Fruit fly (Drosophila melanogaster) whole organism, embryonic: ENCODE results near the gene Rad9.

ENCODE experiments used
- Bgb ChIP-seq: fragments of 200-800 bp; sonication (Bioruptor generic); IDR thresholded peaks from 2 replicates; pipeline ENCODE4 v1.3.6; 2022; ENCODE audit warnings: missing biosample characterization, missing genetic modification characterization; ENCODE audit not compliant: partially characterized antibody
- Bteb2 ChIP-seq: fragments of 200-800 bp; sonication (Bioruptor generic); optimal IDR thresholded peaks from 2 replicates; lab custom pipeline; 2016; ENCODE audit warnings: missing biosample characterization, missing genetic modification characterization
- CG10209 ChIP-seq: fragments of 200-800 bp; sonication (Bioruptor generic); optimal IDR thresholded peaks from 3 replicates; lab custom pipeline; 2017; ENCODE audit warnings: missing biosample characterization, mild to moderate bottlenecking, missing genetic modification characterization, missing genetic modification reagents
- CG10267 ChIP-seq: fragments of 200-800 bp; sonication (Bioruptor generic); optimal IDR thresholded peaks from 2 replicates; lab custom pipeline; 2018; ENCODE audit warnings: missing biosample characterization, mild to moderate bottlenecking, missing genetic modification characterization, moderate library complexity
- CG10462 ChIP-seq: fragments of 200-800 bp; sonication (Bioruptor generic); optimal IDR thresholded peaks from 2 replicates; lab custom pipeline; 2016; ENCODE audit warnings: missing biosample characterization, missing genetic modification characterization
- CG11247 ChIP-seq: fragments of 200-800 bp; sonication (Bioruptor generic); IDR thresholded peaks from 2 replicates; pipeline ENCODE4 v1.3.6; 2022; ENCODE audit warnings: missing biosample characterization, missing genetic modification characterization
- CG1233 ChIP-seq: fragments of 200-800 bp; sonication (Bioruptor generic); optimal IDR thresholded peaks from 4 replicates; lab custom pipeline; 2018; ENCODE audit warnings: missing biosample characterization, mild to moderate bottlenecking, missing genetic modification characterization
- CG13296 ChIP-seq: fragments of 200-800 bp; sonication (Bioruptor generic); optimal IDR thresholded peaks from 3 replicates; lab custom pipeline; 2018; ENCODE audit warnings: missing biosample characterization, mild to moderate bottlenecking, missing genetic modification characterization
- CG13424 ChIP-seq: fragments of 200-800 bp; sonication (Bioruptor generic); optimal IDR thresholded peaks from 2 replicates; lab custom pipeline; 2019; ENCODE audit warnings: missing biosample characterization, mild to moderate bottlenecking, missing genetic modification characterization, moderate library complexity
- CG14441 ChIP-seq: fragments of 200-800 bp; sonication (Bioruptor generic); IDR thresholded peaks from 2 replicates; pipeline ENCODE4 v1.3.6; 2022; ENCODE audit warnings: missing biosample characterization, missing genetic modification characterization
- CG15073 ChIP-seq: fragments of 200-800 bp; sonication (Bioruptor generic); optimal IDR thresholded peaks from 2 replicates; lab custom pipeline; 2016; ENCODE audit warnings: missing biosample characterization, missing genetic modification characterization
- CG15514 ChIP-seq: fragments of 200-800 bp; sonication (Bioruptor generic); optimal IDR thresholded peaks from 3 replicates; lab custom pipeline; 2017; ENCODE audit warnings: missing biosample characterization, missing genetic modification characterization, mild to moderate bottlenecking, moderate library complexity, missing genetic modification reagents
- CG1603 ChIP-seq: fragments of 200-800 bp; sonication (Bioruptor generic); optimal IDR thresholded peaks from 2 replicates; lab custom pipeline; 2019; ENCODE audit warnings: missing biosample characterization, mild to moderate bottlenecking, missing genetic modification characterization, moderate library complexity
- CG18764 ChIP-seq: fragments of 200-800 bp; sonication (Bioruptor generic); optimal IDR thresholded peaks from 3 replicates; lab custom pipeline; 2016; ENCODE audit warnings: missing biosample characterization, missing genetic modification characterization
- CG2116 ChIP-seq: fragments of 200-800 bp; sonication (Bioruptor generic); optimal IDR thresholded peaks from 3 replicates; lab custom pipeline; 2018; ENCODE audit warnings: missing biosample characterization, mild to moderate bottlenecking, missing genetic modification characterization
- CG4282 ChIP-seq: fragments of 200-800 bp; sonication (Bioruptor generic); optimal IDR thresholded peaks from 2 replicates; lab custom pipeline; 2016; ENCODE audit warnings: missing biosample characterization, missing genetic modification characterization
- CG43689 ChIP-seq: fragments of 200-800 bp; sonication (Bioruptor generic); IDR thresholded peaks from 2 replicates; pipeline ENCODE4 v1.3.6; 2022; ENCODE audit warnings: missing biosample characterization, missing genetic modification characterization
- CG4404 ChIP-seq: fragments of 200-800 bp; sonication (Bioruptor generic); IDR thresholded peaks from 2 replicates; pipeline ENCODE4 v1.3.6; 2022; ENCODE audit warnings: missing biosample characterization, missing genetic modification characterization
- CG8290 ChIP-seq, 3 experiments: fragments of 200-800 bp; sonication (Bioruptor generic); optimal IDR thresholded peaks; 2 replicates each; lab custom pipeline; 2016 to 2019; ENCODE audit warnings: missing biosample characterization in 3 of 3, missing genetic modification characterization in 3 of 3, mild to moderate bottlenecking in 2 of 3, moderate library complexity in 1 of 3
- CG9727 ChIP-seq: fragments of 200-800 bp; sonication (Bioruptor generic); optimal IDR thresholded peaks from 3 replicates; lab custom pipeline; 2017; ENCODE audit warnings: missing biosample characterization, mild to moderate bottlenecking, missing genetic modification characterization
- CG9932 ChIP-seq: fragments of 200-800 bp; sonication (Bioruptor generic); IDR thresholded peaks from 2 replicates; pipeline ENCODE4 v1.3.6; 2022; ENCODE audit warnings: missing biosample characterization, missing genetic modification characterization
- CoRest ChIP-seq: fragments of 200-800 bp; sonication (Bioruptor generic); optimal IDR thresholded peaks from 3 replicates; lab custom pipeline; 2018; ENCODE audit warnings: missing biosample characterization, mild to moderate bottlenecking, missing genetic modification characterization, moderate library complexity
- D19A ChIP-seq: fragments of 200-800 bp; optimal IDR thresholded peaks from 3 replicates; lab custom pipeline; 2019; ENCODE audit warnings: missing biosample characterization, mild to moderate bottlenecking, missing genetic modification characterization, moderate library complexity
- Dip2 ChIP-seq: fragments of 200-800 bp; sonication (Bioruptor generic); IDR thresholded peaks from 2 replicates; pipeline ENCODE4 v1.3.6; 2022; ENCODE audit warnings: missing biosample characterization, missing genetic modification characterization
- E2f2 ChIP-seq: fragments of 200-800 bp; sonication (Bioruptor generic); IDR thresholded peaks from 2 replicates; pipeline ENCODE4 v1.3.6; 2022; ENCODE audit warnings: missing biosample characterization, missing genetic modification characterization
- Elba2 ChIP-seq: fragments of 200-800 bp; sonication (Bioruptor generic); optimal IDR thresholded peaks from 3 replicates; lab custom pipeline; 2016; ENCODE audit warnings: missing biosample characterization, missing genetic modification characterization
- Hr39 ChIP-seq: fragments of >200 bp; optimal IDR thresholded peaks from 2 replicates; lab custom pipeline; 2017
- Med ChIP-seq: fragments of 200-800 bp; sonication (Bioruptor generic); peaks from one replicate; lab custom pipeline; 2016; ENCODE audit warnings: missing biosample characterization, missing genetic modification characterization, mild to moderate bottlenecking, inconsistent platforms, moderate library complexity
- Sox100B ChIP-seq: fragments of 200-800 bp; sonication (Bioruptor generic); optimal IDR thresholded peaks from 3 replicates; lab custom pipeline; 2018; ENCODE audit warnings: missing biosample characterization, mild to moderate bottlenecking, missing genetic modification characterization
- TFAM ChIP-seq: fragments of 200-800 bp; sonication (Bioruptor generic); optimal IDR thresholded peaks from 2 replicates; lab custom pipeline; 2017; ENCODE audit warnings: missing biosample characterization, missing genetic modification characterization, inconsistent platforms
- aop ChIP-seq: fragments of 200-800 bp; sonication (Bioruptor generic); IDR thresholded peaks from 2 replicates; pipeline ENCODE4 v1.3.6; 2022; ENCODE audit warnings: missing biosample characterization, missing genetic modification characterization
- ap ChIP-seq: fragments of 200-800 bp; sonication (Bioruptor generic); IDR thresholded peaks from 2 replicates; pipeline ENCODE4 v1.3.6; 2022; ENCODE audit warnings: missing biosample characterization, missing genetic modification characterization
- bab2 ChIP-seq: fragments of 200-800 bp; sonication (Bioruptor generic); optimal IDR thresholded peaks from 2 replicates; lab custom pipeline; 2016; ENCODE audit warnings: missing biosample characterization, missing genetic modification characterization
- dm ChIP-seq: fragments of 200-800 bp; sonication (Bioruptor generic); optimal IDR thresholded peaks from 3 replicates; lab custom pipeline; 2016; ENCODE audit warnings: missing biosample characterization, missing genetic modification characterization
- dysf ChIP-seq: fragments of 200-800 bp; sonication (Bioruptor generic); IDR thresholded peaks from 3 replicates; pipeline ENCODE4 v1.3.6; 2022; ENCODE audit warnings: missing biosample characterization, missing genetic modification characterization
- esg ChIP-seq: fragments of 200-800 bp; sonication (Bioruptor generic); conservative IDR thresholded peaks from 2 replicates; pipeline ENCODE4 v1.3.6; 2022; ENCODE audit warnings: missing biosample characterization, missing genetic modification characterization
- eve ChIP-seq, 2 experiments: fragments of >200 bp; optimal IDR thresholded peaks; 2 replicates each; lab custom pipeline; 2017; ENCODE audit warnings: missing biosample characterization in 2 of 2, missing genetic modification characterization in 2 of 2
- gfzf ChIP-seq: fragments of 200-800 bp; sonication (Bioruptor generic); optimal IDR thresholded peaks from 2 replicates; lab custom pipeline; 2016; ENCODE audit warnings: missing biosample characterization, mild to moderate bottlenecking, missing genetic modification characterization, moderate library complexity
- h ChIP-seq: fragments of >200 bp; optimal IDR thresholded peaks from 2 replicates; lab custom pipeline; 2017
- insv ChIP-seq, 2 experiments: fragments of 200-800 bp; sonication (Bioruptor generic); optimal IDR thresholded peaks; 3 replicates each; lab custom pipeline; 2016 to 2018; ENCODE audit warnings: missing biosample characterization in 2 of 2, missing genetic modification characterization in 2 of 2
- jumu ChIP-seq: fragments of 200-800 bp; sonication (Bioruptor generic); optimal IDR thresholded peaks from 3 replicates; lab custom pipeline; 2016; ENCODE audit warnings: missing biosample characterization, missing genetic modification characterization
- mirr ChIP-seq: fragments of 200-800 bp; sonication (Bioruptor generic); optimal IDR thresholded peaks from 3 replicates; lab custom pipeline; 2018; ENCODE audit warnings: missing biosample characterization, mild to moderate bottlenecking, missing genetic modification characterization
- nmo ChIP-seq: fragments of 200-800 bp; sonication (Bioruptor generic); optimal IDR thresholded peaks from 2 replicates; lab custom pipeline; 2018; ENCODE audit warnings: missing biosample characterization, mild to moderate bottlenecking, missing genetic modification characterization, moderate library complexity
- pzg ChIP-seq: fragments of 200-800 bp; sonication (Bioruptor generic); optimal IDR thresholded peaks from 3 replicates; lab custom pipeline; 2018; ENCODE audit warnings: missing biosample characterization, mild to moderate bottlenecking, missing genetic modification characterization, moderate library complexity
- slou ChIP-seq: fragments of 200-800 bp; sonication (Bioruptor generic); optimal IDR thresholded peaks from 3 replicates; lab custom pipeline; 2016; ENCODE audit warnings: missing biosample characterization, missing genetic modification characterization
- slp2 ChIP-seq: fragments of 200-800 bp; sonication (Bioruptor generic); optimal IDR thresholded peaks from 2 replicates; lab custom pipeline; 2016; ENCODE audit warnings: missing biosample characterization, missing genetic modification characterization
- tap ChIP-seq: fragments of 200-800 bp; optimal IDR thresholded peaks from 3 replicates; lab custom pipeline; 2019; ENCODE audit warnings: missing biosample characterization, mild to moderate bottlenecking, missing genetic modification characterization, moderate library complexity
- trem ChIP-seq: fragments of 200-800 bp; optimal IDR thresholded peaks from 3 replicates; lab custom pipeline; 2019; ENCODE audit warnings: missing biosample characterization, mild to moderate bottlenecking, missing genetic modification characterization, moderate library complexity

Gene Rad9

dm6 chr3L:18820638-18821382 lies 51.5 kb downstream of the Rad9 start, which contains the start of the genes CG14073 and HipHop (continued):
- peak; percentile 74 for TF ChIP-seq gfzf (GFP tag; lab: Kevin White, UChicago)
- no peak for TF ChIP-seq CoRest (tag; lab: Kevin White, UChicago)
- no peak for TF ChIP-seq dysf (GFP tag; lab: Robert Waterston, UW)
- TF ChIP-seq CG10209 (GFP tag; lab: Kevin White, UChicago): no peak
- no peak for TF ChIP-seq CG15514 (GFP tag; lab: Kevin White, UChicago)
- TF ChIP-seq E2f2 (GFP tag; lab: Robert Waterston, UW): peak; percentile 81
- TF ChIP-seq Bgb (GFP tag; lab: Robert Waterston, UW): 0 out of 2 replicates have a peak, but pooled peaks have one; percentile 11
- TF ChIP-seq pzg (GFP tag; lab: Kevin White, UChicago): peak; percentile 43
- TF ChIP-seq esg (GFP tag; lab: Robert Waterston, UW): no peak
- TF ChIP-seq jumu (GFP tag; lab: Kevin White, UChicago): no peak
- TF ChIP-seq trem (tag; lab: Kevin White, UChicago): peak; percentile 35
- no peak for TF ChIP-seq nmo (GFP tag; lab: Kevin White, UChicago)
- peak; percentile 11 for TF ChIP-seq tap (tag; lab: Kevin White, UChicago)
- no peak for TF ChIP-seq CG11247 (GFP tag; lab: Robert Waterston, UW)
- no peak for TF ChIP-seq Dip2 (GFP tag; lab: Robert Waterston, UW)
- TF ChIP-seq dm (GFP tag; lab: Kevin White, UChicago): no peak
- no peak for TF ChIP-seq eve (GFP tag; optimal IDR thresholded peaks at IDR 0.05; lab: Kevin White, UChicago)
- no peak for TF ChIP-seq CG4282 (GFP tag; lab: Kevin White, UChicago)
- no peak for TF ChIP-seq Hr39 (lab: Kevin White, UChicago)
- TF ChIP-seq Med (GFP tag; lab: Kevin White, UChicago): no peak
- no peak for TF ChIP-seq Sox100B (GFP tag; lab: Kevin White, UChicago)
- TF ChIP-seq CG13296 (GFP tag; lab: Kevin White, UChicago): no peak
- no peak for TF ChIP-seq slp2 (GFP tag; lab: Kevin White, UChicago)
- no peak for TF ChIP-seq h (lab: Kevin White, UChicago)
- TF ChIP-seq D19A (tag; lab: Kevin White, UChicago): no peak
- TF ChIP-seq CG9932 (GFP tag; lab: Robert Waterston, UW): no peak
- peak; percentile 8 for TF ChIP-seq CG10267 (tag; lab: Kevin White, UChicago)
- TF ChIP-seq CG14441 (GFP tag; lab: Robert Waterston, UW): no peak
- peak; percentile 7 for TF ChIP-seq CG2116 (GFP tag; lab: Kevin White, UChicago)
- TF ChIP-seq CG8290 (GFP tag; optimal IDR thresholded peaks at IDR 0.05; lab: Kevin White, UChicago): no peak
- no peak for TF ChIP-seq CG8290 (tag; optimal IDR thresholded peaks at IDR 0.05; lab: Kevin White, UChicago)
- TF ChIP-seq Bteb2: no peak
- TF ChIP-seq CG1603: peak; percentile 3
- no peak for TF ChIP-seq CG10462
- TF ChIP-seq TFAM (GFP tag; lab: Kevin White, UChicago): no peak
- no peak for TF ChIP-seq CG18764 (GFP tag; lab: Kevin White, UChicago)
- no peak for TF ChIP-seq aop (GFP tag; lab: Robert Waterston, UW)
- TF ChIP-seq ap (GFP tag; lab: Robert Waterston, UW): no peak
- TF ChIP-seq bab2 (GFP tag; lab: Kevin White, UChicago): no peak
- no peak for TF ChIP-seq CG4404 (GFP tag; lab: Robert Waterston, UW)
- TF ChIP-seq Elba2 (GFP tag; lab: Kevin White, UChicago): no peak
- no peak for TF ChIP-seq slou (GFP tag; lab: Kevin White, UChicago)
- TF ChIP-seq mirr: no peak
- no peak for TF ChIP-seq CG13424 (tag; lab: Kevin White, UChicago)
- TF ChIP-seq insv (GFP tag; optimal IDR thresholded peaks at IDR 0.05; lab: Kevin White, UChicago): no peak
- TF ChIP-seq CG15073: no peak
- TF ChIP-seq CG43689: no peak
- no peak for TF ChIP-seq CG9727 (GFP tag; lab: Kevin White, UChicago)
- TF ChIP-seq CG1233 (GFP tag; lab: Kevin White, UChicago): no peak
- TF ChIP-seq, all 482 proteins: peak for 27
